Worm (Caenorhabditis elegans) whole organism, mixed stage, embryonic: ENCODE data around the gene str-35.

Experiments used
- blmp-1 ChIP-seq: fragments of 150-350 bp; optimal IDR thresholded peaks from 2 replicates; lab custom pipeline; 2014; ENCODE audit warnings: missing biosample characterization, missing genetic modification characterization
- ces-1 ChIP-seq: fragments of 150-350 bp; optimal IDR thresholded peaks from 2 replicates; lab custom pipeline; 2014; ENCODE audit warnings: missing biosample characterization, missing genetic modification reagents, missing genetic modification characterization
- elt-3 ChIP-seq: fragments of 150-350 bp; optimal IDR thresholded peaks from 2 replicates; lab custom pipeline; 2014; ENCODE audit warnings: missing biosample characterization, missing genetic modification characterization
- lsy-2 ChIP-seq: fragments of 150-350 bp; optimal IDR thresholded peaks from 2 replicates; lab custom pipeline; 2014; ENCODE audit warnings: missing biosample characterization, missing genetic modification characterization
- nhr-237 ChIP-seq: fragments of 150-350 bp; optimal IDR thresholded peaks from 2 replicates; lab custom pipeline; 2014; ENCODE audit warnings: missing biosample characterization, missing genetic modification characterization
- pha-4 ChIP-seq: fragments of 150-350 bp; optimal IDR thresholded peaks from 2 replicates; lab custom pipeline; 2018; ENCODE audit warnings: missing biosample characterization, missing genetic modification reagents, missing genetic modification characterization
- sptf-1 ChIP-seq: sonication (generic microtip); optimal IDR thresholded peaks from 2 replicates; lab custom pipeline; 2017; ENCODE audit warnings: mild to moderate bottlenecking, missing genetic modification characterization, moderate library complexity, missing compliant biosample characterization

- TF ChIP-seq nhr-237 (tag; lab: Kevin White, UChicago), result no peak
- TF ChIP-seq pha-4 (tag; lab: Kevin White, UChicago), result no peak
- TF ChIP-seq blmp-1 (tag; lab: Kevin White, UChicago), result no peak
- TF ChIP-seq sptf-1 (tag; lab: Kevin White, UChicago), result no peak
- TF ChIP-seq ces-1, result no peak
- TF ChIP-seq lsy-2 (tag; lab: Kevin White, UChicago), result no peak
- TF ChIP-seq elt-3 (tag; lab: Kevin White, UChicago), result no peak
These were observed 34.1 kb downstream of the str-35 start for ce11 chrV:4508772-4509171.
